Fruit fly (Drosophila melanogaster) whole organism, pupa: Measurements from ENCODE around the gene CG13837.

ENCODE experiments used
- CG10348 ChIP-seq: fragments of 200-800 bp; sonication (Bioruptor generic); IDR thresholded peaks from 2 replicates; pipeline ENCODE4 v1.3.6; 2022; ENCODE audit warnings: missing biosample characterization, missing genetic modification characterization
- CG13204 ChIP-seq: fragments of 200-800 bp; sonication (Bioruptor generic); optimal IDR thresholded peaks from 2 replicates; lab custom pipeline; 2018; ENCODE audit warnings: missing biosample characterization, mild to moderate bottlenecking, missing genetic modification characterization, moderate library complexity
- CG14655 ChIP-seq: fragments of 200-800 bp; sonication (Bioruptor generic); optimal IDR thresholded peaks from 3 replicates; lab custom pipeline; 2017; ENCODE audit warnings: mild to moderate bottlenecking, missing biosample characterization, missing genetic modification reagents, missing genetic modification characterization
- CG17806 ChIP-seq: fragments of 200-800 bp; sonication (Bioruptor generic); optimal IDR thresholded peaks from 2 replicates; lab custom pipeline; 2018; ENCODE audit warnings: missing biosample characterization, mild to moderate bottlenecking, missing genetic modification characterization, moderate library complexity
- CG8301 ChIP-seq: fragments of 200-800 bp; sonication (Bioruptor generic); optimal IDR thresholded peaks from 2 replicates; lab custom pipeline; 2018; ENCODE audit warnings: missing biosample characterization, mild to moderate bottlenecking, missing genetic modification characterization
- D1 ChIP-seq: fragments of 200-800 bp; sonication (Bioruptor generic); optimal IDR thresholded peaks from 2 replicates; lab custom pipeline; 2018; ENCODE audit warnings: missing biosample characterization, mild to moderate bottlenecking, missing genetic modification characterization, moderate library complexity
- EcR ChIP-seq: fragments of 200-800 bp; sonication (Bioruptor generic); optimal IDR thresholded peaks from 3 replicates; lab custom pipeline; 2019; ENCODE audit warnings: missing biosample characterization, missing genetic modification characterization, mild to moderate bottlenecking, moderate library complexity, missing genetic modification reagents
- Pif1A ChIP-seq: fragments of 200-800 bp; sonication (Bioruptor generic); optimal IDR thresholded peaks from 3 replicates; lab custom pipeline; 2016; ENCODE audit warnings: missing biosample characterization, missing genetic modification characterization
- rn ChIP-seq: fragments of 200-800 bp; sonication (Bioruptor generic); IDR thresholded peaks from 2 replicates; pipeline ENCODE4 v1.3.6; 2022; ENCODE audit warnings: missing biosample characterization, missing genetic modification characterization

- no peak for TF ChIP-seq CG8301 (tag; lab: Kevin White, UChicago)
- no peak for TF ChIP-seq CG10348
- no peak for TF ChIP-seq CG17806 (tag; lab: Kevin White, UChicago)
- no peak for TF ChIP-seq CG13204
- no peak for TF ChIP-seq D1 (tag; lab: Kevin White, UChicago)
- TF ChIP-seq rn, result no peak
- TF ChIP-seq EcR, result no peak
- TF ChIP-seq Pif1A, result no peak
- TF ChIP-seq CG14655, result no peak
Observed at dm6 chr3R:23030900-23031299, 12.9 kb upstream of the CG13837 start.
